Worm (Caenorhabditis elegans) whole organism, mixed stage, embryonic: Measurements from ENCODE around the gene dro-1.

Source experiments
- M03D4.4 ChIP-seq: sonication (generic microtip); optimal IDR thresholded peaks from 2 replicates; lab custom pipeline; 2017; ENCODE audit warnings: mild to moderate bottlenecking, missing genetic modification characterization, missing compliant biosample characterization
- bed-3 ChIP-seq: fragments of 200-800 bp; sonication (Bioruptor generic); optimal IDR thresholded peaks from 3 replicates; lab custom pipeline; 2018; ENCODE audit warnings: mild to moderate bottlenecking, missing genetic modification characterization, moderate library complexity, missing compliant biosample characterization
- blmp-1 ChIP-seq: fragments of 150-350 bp; optimal IDR thresholded peaks from 2 replicates; lab custom pipeline; 2014; ENCODE audit warnings: missing biosample characterization, missing genetic modification characterization
- ceh-39 ChIP-seq: fragments of 150-350 bp; optimal IDR thresholded peaks from 2 replicates; lab custom pipeline; 2014; ENCODE audit warnings: missing biosample characterization, missing genetic modification characterization
- ceh-43 ChIP-seq: fragments of 200-800 bp; sonication (Bioruptor generic); optimal IDR thresholded peaks from 2 replicates; lab custom pipeline; 2018; ENCODE audit warnings: mild to moderate bottlenecking, missing genetic modification characterization, moderate library complexity, missing compliant biosample characterization
- ceh-83 ChIP-seq: fragments of 200-800 bp; sonication (Bioruptor generic); optimal IDR thresholded peaks from 2 replicates; lab custom pipeline; 2018; ENCODE audit warnings: mild to moderate bottlenecking, missing genetic modification characterization, missing compliant biosample characterization
- ces-1 ChIP-seq: fragments of 150-350 bp; optimal IDR thresholded peaks from 2 replicates; lab custom pipeline; 2014; ENCODE audit warnings: missing biosample characterization, missing genetic modification reagents, missing genetic modification characterization
- cnd-1 ChIP-seq: fragments of 200-800 bp; sonication (Bioruptor generic); optimal IDR thresholded peaks from 2 replicates; lab custom pipeline; 2018; ENCODE audit warnings: mild to moderate bottlenecking, missing genetic modification characterization, missing compliant biosample characterization
- drap-1 ChIP-seq: fragments of 200-800 bp; sonication (Bioruptor generic); optimal IDR thresholded peaks from 3 replicates; lab custom pipeline; 2018; ENCODE audit warnings: mild to moderate bottlenecking, missing genetic modification characterization, missing compliant biosample characterization
- flh-1 ChIP-seq: fragments of 200-800 bp; sonication (Bioruptor generic); optimal IDR thresholded peaks from 2 replicates; lab custom pipeline; 2018; ENCODE audit warnings: mild to moderate bottlenecking, missing genetic modification characterization, moderate library complexity, missing compliant biosample characterization
- ham-2 ChIP-seq: fragments of 200-800 bp; sonication (Bioruptor generic); optimal IDR thresholded peaks from 2 replicates; lab custom pipeline; 2018; ENCODE audit warnings: mild to moderate bottlenecking, missing genetic modification characterization, missing compliant biosample characterization
- hlh-1 ChIP-seq: fragments of 150-350 bp; optimal IDR thresholded peaks from 2 replicates; lab custom pipeline; 2014; ENCODE audit warnings: missing biosample characterization, missing genetic modification reagents, missing genetic modification characterization
- lin-13 ChIP-seq: fragments of 150-350 bp; optimal IDR thresholded peaks from 2 replicates; lab custom pipeline; 2014; ENCODE audit warnings: missing biosample characterization, missing genetic modification characterization
- lin-32 ChIP-seq: fragments of 200-800 bp; sonication (Bioruptor generic); optimal IDR thresholded peaks from 2 replicates; lab custom pipeline; 2018; ENCODE audit warnings: mild to moderate bottlenecking, missing genetic modification characterization, missing compliant biosample characterization
- lsy-2 ChIP-seq: fragments of 150-350 bp; optimal IDR thresholded peaks from 2 replicates; lab custom pipeline; 2014; ENCODE audit warnings: missing biosample characterization, missing genetic modification characterization
- mab-5 ChIP-seq: fragments of 150-350 bp; optimal IDR thresholded peaks from 2 replicates; lab custom pipeline; 2014; ENCODE audit warnings: missing biosample characterization, missing genetic modification characterization
- mep-1 ChIP-seq: fragments of 150-350 bp; optimal IDR thresholded peaks from 2 replicates; lab custom pipeline; 2017; ENCODE audit warnings: missing biosample characterization, missing genetic modification reagents, missing genetic modification characterization, inconsistent platforms
- mls-2 ChIP-seq: sonication (generic microtip); optimal IDR thresholded peaks from 2 replicates; lab custom pipeline; 2016; ENCODE audit warnings: mild to moderate bottlenecking, missing genetic modification characterization, moderate library complexity, missing compliant biosample characterization
- nhr-12 ChIP-seq: fragments of 150-350 bp; optimal IDR thresholded peaks from 2 replicates; lab custom pipeline; 2014; ENCODE audit warnings: missing biosample characterization, missing genetic modification characterization
- nhr-2 ChIP-seq: fragments of 150-350 bp; optimal IDR thresholded peaks from 2 replicates; lab custom pipeline; 2014; ENCODE audit warnings: missing biosample characterization, missing genetic modification characterization
- nhr-237 ChIP-seq: fragments of 150-350 bp; optimal IDR thresholded peaks from 2 replicates; lab custom pipeline; 2014; ENCODE audit warnings: missing biosample characterization, missing genetic modification characterization
- nhr-28 ChIP-seq: fragments of 150-350 bp; optimal IDR thresholded peaks from 2 replicates; lab custom pipeline; 2014; ENCODE audit warnings: missing biosample characterization, missing genetic modification characterization
- nhr-76 ChIP-seq: sonication (generic microtip); optimal IDR thresholded peaks from 2 replicates; lab custom pipeline; 2017; ENCODE audit warnings: missing biosample characterization, missing genetic modification characterization
- pha-4 ChIP-seq: fragments of 150-350 bp; optimal IDR thresholded peaks from 2 replicates; lab custom pipeline; 2018; ENCODE audit warnings: missing biosample characterization, missing genetic modification reagents, missing genetic modification characterization
- sem-2 ChIP-seq: fragments of 200-800 bp; sonication (Bioruptor generic); optimal IDR thresholded peaks from 2 replicates; lab custom pipeline; 2018; ENCODE audit warnings: mild to moderate bottlenecking, missing genetic modification characterization, missing compliant biosample characterization
- sptf-1 ChIP-seq: sonication (generic microtip); optimal IDR thresholded peaks from 2 replicates; lab custom pipeline; 2017; ENCODE audit warnings: mild to moderate bottlenecking, missing genetic modification characterization, moderate library complexity, missing compliant biosample characterization
- tbx-8 ChIP-seq: fragments of 200-800 bp; sonication (Bioruptor generic); optimal IDR thresholded peaks from 2 replicates; lab custom pipeline; 2018; ENCODE audit warnings: mild to moderate bottlenecking, missing genetic modification characterization, moderate library complexity, missing compliant biosample characterization
- unc-120 ChIP-seq: sonication (generic microtip); optimal IDR thresholded peaks from 2 replicates; lab custom pipeline; 2017; ENCODE audit warnings: missing genetic modification characterization, missing compliant biosample characterization; ENCODE audit not compliant: poor library complexity, severe bottlenecking
- unc-62 ChIP-seq: fragments of 150-350 bp; optimal IDR thresholded peaks from 2 replicates; lab custom pipeline; 2014; ENCODE audit warnings: missing biosample characterization, missing genetic modification reagents, missing genetic modification characterization
- ztf-11 ChIP-seq: fragments of 150-350 bp; optimal IDR thresholded peaks from 2 replicates; lab custom pipeline; 2014; ENCODE audit warnings: missing biosample characterization, missing genetic modification characterization

The dro-1 gene

ce11 chrIII:13380196-13380595 lies 37.7 kb downstream of the dro-1 start, which contains the start of gene T03F6.6:
TSS of gene T03F6.6 (minus strand) at chrIII:13380296.
- TF ChIP-seq drap-1 (GFP tag; lab: Kevin White, UChicago) (no peak), unc-120 (tag; lab: Kevin White, UChicago) (no peak), ceh-39 (no peak), M03D4.4 (no peak), sem-2 (no peak), ces-1 (GFP tag; lab: Kevin White, UChicago) (no peak), ham-2 (GFP tag; lab: Kevin White, UChicago) (no peak)

ce11 chrIII:13380881-13381280 lies 38.4 kb downstream of the dro-1 start:
- TF ChIP-seq nhr-2 (tag; lab: Kevin White, UChicago) (no peak), ceh-43 (no peak), tbx-8 (GFP tag; lab: Kevin White, UChicago) (no peak), bed-3 (GFP tag; lab: Kevin White, UChicago) (no peak), hlh-1 (no peak), lin-13 (tag; lab: Kevin White, UChicago) (no peak), ceh-83 (no peak), sptf-1 (tag; lab: Kevin White, UChicago) (no peak), pha-4 (tag; lab: Kevin White, UChicago) (no peak), flh-1 (no peak)

ce11 chrIII:13381684-13382083 lies 39.2 kb downstream of the dro-1 start:
- TF ChIP-seq ztf-11 (tag; lab: Kevin White, UChicago) (no peak), ces-1 (GFP tag; lab: Kevin White, UChicago) (peak; percentile 25), mep-1 (tag; lab: Kevin White, UChicago) (no peak), blmp-1 (tag; lab: Kevin White, UChicago) (peak; percentile 78)

- no peak for TF ChIP-seq cnd-1 (tag; lab: Kevin White, UChicago)
- TF ChIP-seq ceh-83, result no peak
- TF ChIP-seq ztf-11 (tag; lab: Kevin White, UChicago), result no peak
- no peak for TF ChIP-seq M03D4.4
- no peak for TF ChIP-seq nhr-28 (tag; lab: Kevin White, UChicago)
- TF ChIP-seq bed-3 (GFP tag; lab: Kevin White, UChicago), result no peak
- TF ChIP-seq nhr-12 (tag; lab: Kevin White, UChicago), result no peak
- TF ChIP-seq unc-120 (tag; lab: Kevin White, UChicago), result no peak
- no peak for TF ChIP-seq flh-1
- TF ChIP-seq lsy-2, result no peak
- TF ChIP-seq lin-13 (tag; lab: Kevin White, UChicago), result no peak
- TF ChIP-seq nhr-2 (tag; lab: Kevin White, UChicago), result no peak
- TF ChIP-seq sem-2, result no peak
- TF ChIP-seq ham-2 (GFP tag; lab: Kevin White, UChicago), result no peak
- TF ChIP-seq mls-2 (tag; lab: Kevin White, UChicago), result no peak
- no peak for TF ChIP-seq ces-1 (GFP tag; lab: Kevin White, UChicago)
- TF ChIP-seq ceh-43, result no peak
- no peak for TF ChIP-seq mab-5 (tag; lab: Kevin White, UChicago)
- TF ChIP-seq mep-1 (tag; lab: Kevin White, UChicago), result no peak
- no peak for TF ChIP-seq nhr-237
Observed at ce11 chrIII:13383159-13383558, 40.7 kb downstream of the dro-1 start.

- TF ChIP-seq nhr-2 (tag; lab: Kevin White, UChicago), result no peak
- TF ChIP-seq unc-62 (GFP tag; lab: Kevin White, UChicago), result no peak
Observed at ce11 chrIII:13385850-13386249, 43.4 kb downstream of the dro-1 start, which contains the start of gene T03F6.4. TSS of gene T03F6.4 (plus strand) at chrIII:13386150.

- TF ChIP-seq drap-1 (GFP tag; lab: Kevin White, UChicago) (no peak), lin-13 (tag; lab: Kevin White, UChicago) (no peak), nhr-76 (tag; lab: Kevin White, UChicago) (no peak), ceh-83 (no peak), lin-32 (GFP tag; lab: Kevin White, UChicago) (no peak), blmp-1 (tag; lab: Kevin White, UChicago) (no peak), mab-5 (tag; lab: Kevin White, UChicago) (no peak), ceh-39 (no peak), ztf-11 (tag; lab: Kevin White, UChicago) (no peak), ceh-43 (no peak), cnd-1 (tag; lab: Kevin White, UChicago) (no peak), hlh-1 (no peak), flh-1 (no peak), mep-1 (tag; lab: Kevin White, UChicago) (no peak), nhr-2 (tag; lab: Kevin White, UChicago) (no peak)
Observed at ce11 chrIII:13388621-13389020, 46.1 kb downstream of the dro-1 start.
